Fruit fly (Drosophila melanogaster): Measurements from ENCODE around the gene Cad87A.

Cad87A gene

DNA sequence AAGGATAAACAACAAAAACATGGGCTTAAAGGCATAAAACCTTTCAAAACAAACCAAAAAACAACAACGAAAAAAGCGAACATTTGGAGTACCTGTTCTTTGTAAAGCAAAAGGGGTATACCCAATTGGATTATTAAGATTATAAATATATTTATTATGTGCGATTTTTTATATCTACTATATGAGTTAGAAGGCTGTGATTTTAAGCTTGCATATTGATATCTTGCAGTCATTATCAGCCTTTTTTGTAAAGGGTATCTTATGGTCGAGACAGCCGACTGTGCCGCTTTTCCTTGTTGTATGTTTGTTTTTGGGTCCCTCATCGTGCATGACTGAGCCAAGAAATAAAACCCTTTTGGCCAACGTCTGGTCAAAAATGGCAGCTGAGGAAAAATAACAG lies 76.2 kb downstream of the Cad87A start (continued):
- TF ChIP-seq CG32767 (GFP tag; IDR thresholded peaks at IDR 0.05) (peak; percentile 14; the same call in 1 of the 2 replicates), Sox102F (GFP tag; optimal IDR thresholded peaks at IDR 0.05) (peak; percentile 41), CG15696 (tag; optimal IDR thresholded peaks at IDR 0.05) (no peak), gem (tag; optimal IDR thresholded peaks at IDR 0.05) (peak; percentile 69), CG4820 (GFP tag; optimal IDR thresholded peaks at IDR 0.05) (peak; percentile 54), CG13123 (GFP tag; optimal IDR thresholded peaks at IDR 0.05) (no peak), exex (tag; optimal IDR thresholded peaks at IDR 0.05) (peak; percentile 5), CG12104 (GFP tag; optimal IDR thresholded peaks at IDR 0.05) (no peak), nom (GFP tag; optimal IDR thresholded peaks at IDR 0.05) (no peak), Hr3 (GFP tag; optimal IDR thresholded peaks at IDR 0.05) (peak; percentile 15), CG8388 (GFP tag; optimal IDR thresholded peaks at IDR 0.05) (peak; percentile 34), ind (GFP tag; optimal IDR thresholded peaks at IDR 0.05) (peak; percentile 51), MBD-R2 (GFP tag; IDR thresholded peaks at IDR 0.05) (peak; percentile 18; the same call in 1 of the 2 replicates), CG9727 (GFP tag; optimal IDR thresholded peaks at IDR 0.05) (peak; percentile 54), CG6689 (GFP tag; IDR thresholded peaks at IDR 0.05) (peak; percentile 51), ap (GFP tag; IDR thresholded peaks at IDR 0.05) (0 out of 2 replicates have a peak, but pooled peaks have one; percentile 12), zen (tag; optimal IDR thresholded peaks at IDR 0.05) (peak; percentile 51), CG6272 (GFP tag; IDR thresholded peaks at IDR 0.05) (0 out of 2 replicates have a peak, but pooled peaks have one; percentile 15), Scr (GFP tag; IDR thresholded peaks at IDR 0.05; ENCODE audit: partially characterized antibody) (no peak), row (GFP tag; IDR thresholded peaks at IDR 0.05) (peak; percentile 74), org-1 (GFP tag; optimal IDR thresholded peaks at IDR 0.05) (peak; percentile 11), CG6854 (GFP tag; optimal IDR thresholded peaks at IDR 0.05) (no peak), Atf6 (GFP tag; IDR thresholded peaks at IDR 0.05) (peak; percentile 55; the same call in 1 of the 2 replicates), CG31441 (GFP tag; IDR thresholded peaks at IDR 0.05) (peak; percentile 41; the same call in 1 of the 2 replicates), stwl (tag; optimal IDR thresholded peaks at IDR 0.05) (no peak), Nf-YB (GFP tag; optimal IDR thresholded peaks at IDR 0.05) (no peak), CG4730 (GFP tag; IDR thresholded peaks at IDR 0.05) (peak; percentile 53), CG18262 (tag; optimal IDR thresholded peaks at IDR 0.05) (peak; percentile 48), CG9932 (GFP tag; IDR thresholded peaks at IDR 0.05) (peak; percentile 46; the same call in 1 of the 2 replicates), crp (GFP tag; optimal IDR thresholded peaks at IDR 0.05) (no peak), Dbx (GFP tag; IDR thresholded peaks at IDR 0.05) (peak; percentile 54; the same call in 2 of the 3 replicates), CG14667 (GFP tag; IDR thresholded peaks at IDR 0.05) (peak; percentile 31; the same call in 1 of the 2 replicates), Six4 (GFP tag; optimal IDR thresholded peaks at IDR 0.05) (peak; percentile 6), ATbp (GFP tag; optimal IDR thresholded peaks at IDR 0.05) (peak; percentile 16), Rx (GFP tag; IDR thresholded peaks at IDR 0.05) (no peak; the same call in 1 of the 2 replicates), lbe (GFP tag; optimal IDR thresholded peaks at IDR 0.05) (peak; percentile 34), unpg (GFP tag; optimal IDR thresholded peaks at IDR 0.05) (peak; percentile 42), CG4404 (GFP tag; IDR thresholded peaks at IDR 0.05) (0 out of 2 replicates have a peak, but pooled peaks have one; percentile 18), Med (GFP tag) (peak; percentile 29), CG6654 (GFP tag; optimal IDR thresholded peaks at IDR 0.05) (peak; percentile 14), CG2678 (tag; optimal IDR thresholded peaks at IDR 0.05) (peak; percentile 75), ken (GFP tag; IDR thresholded peaks at IDR 0.05) (peak; percentile 46; the same call in 1 of the 3 replicates), CG30403 (GFP tag; optimal IDR thresholded peaks at IDR 0.05) (peak; percentile 35), hkb (optimal IDR thresholded peaks at IDR 0.05) (no peak), hkb (GFP tag; IDR thresholded peaks at IDR 0.05) (peak; percentile 44; the same call in 1 of the 2 replicates), Sox100B (GFP tag; optimal IDR thresholded peaks at IDR 0.05) (peak; percentile 12), ranshi (GFP tag; IDR thresholded peaks at IDR 0.05) (peak; percentile 53; the same call in 1 of the 2 replicates), D19A (tag; optimal IDR thresholded peaks at IDR 0.05) (peak; percentile 56), CG7357 (GFP tag; IDR thresholded peaks at IDR 0.05) (0 out of 3 replicates have a peak, but pooled peaks have one; percentile 30), CG18764 (GFP tag; optimal IDR thresholded peaks at IDR 0.05) (peak; percentile 12)

Data from whole organism, embryonic.